Worm (Caenorhabditis elegans) whole organism, late embryonic: Measurements from ENCODE around the gene bas-1.

Experiments used
- ama-1 ChIP-seq: fragments of 150-350 bp; optimal IDR thresholded peaks from 2 replicates; lab custom pipeline; 2014
- elt-2 ChIP-seq: sonication (generic microtip); optimal IDR thresholded peaks from 2 replicates; lab custom pipeline; 2016; ENCODE audit warnings: missing genetic modification reagents, missing genetic modification characterization, missing compliant biosample characterization
- fax-1 ChIP-seq: sonication (generic microtip); optimal IDR thresholded peaks from 2 replicates; lab custom pipeline; 2016; ENCODE audit warnings: missing genotype, missing genetic modification characterization, missing compliant biosample characterization
- nhr-11 ChIP-seq: fragments of 150-350 bp; optimal IDR thresholded peaks from 2 replicates; lab custom pipeline; 2014; ENCODE audit warnings: missing biosample characterization, missing genetic modification characterization
- pqm-1 ChIP-seq: sonication (generic microtip); optimal IDR thresholded peaks from 2 replicates; lab custom pipeline; 2016; ENCODE audit warnings: missing genetic modification characterization, missing compliant biosample characterization

- TF ChIP-seq pqm-1 (tag; lab: Kevin White, UChicago) (no peak), ama-1 (no peak), nhr-11 (tag; lab: Kevin White, UChicago) (no peak), fax-1 (tag; lab: Kevin White, UChicago) (no peak), elt-2 (no peak)
Observed at ce11 chrIII:5642692-5643091, 30.6 kb downstream of the bas-1 start.
